Worm (Caenorhabditis elegans) whole organism, mixed stage, embryonic: ENCODE measurements around the gene ugt-34.

Experiments used
- ces-1 ChIP-seq: fragments of 150-350 bp; optimal IDR thresholded peaks from 2 replicates; lab custom pipeline; 2014; ENCODE audit warnings: missing biosample characterization, missing genetic modification reagents, missing genetic modification characterization
- nhr-76 ChIP-seq: sonication (generic microtip); optimal IDR thresholded peaks from 2 replicates; lab custom pipeline; 2017; ENCODE audit warnings: missing biosample characterization, missing genetic modification characterization
- unc-39 ChIP-seq: fragments of 150-350 bp; optimal IDR thresholded peaks from 2 replicates; lab custom pipeline; 2014; ENCODE audit warnings: missing biosample characterization, missing genetic modification characterization

DNA sequence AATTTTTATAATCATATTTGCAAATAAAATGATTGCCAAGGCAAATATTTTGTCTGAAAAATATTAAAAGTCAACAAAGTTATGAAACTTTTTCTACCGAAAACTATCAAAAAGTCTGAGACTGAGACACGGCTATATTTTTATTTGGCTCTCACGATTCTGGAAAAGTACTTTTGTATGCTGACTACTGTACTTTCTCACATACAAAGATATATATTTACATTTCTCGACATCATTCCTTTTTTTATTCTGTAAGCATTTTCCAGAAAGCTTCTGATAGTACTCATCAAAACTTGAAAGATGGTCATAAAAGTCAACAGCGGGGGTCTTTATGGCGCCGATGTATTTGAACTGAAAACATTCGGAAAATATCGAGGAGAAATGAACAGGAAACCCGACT is 8.6 kb downstream of the ugt-34 start, which contains the start of gene aqp-6:
- TF ChIP-seq unc-39 (tag; lab: Kevin White, UChicago) (no peak), ces-1 (GFP tag; lab: Kevin White, UChicago) (no peak), nhr-76 (no peak)
